Fruit fly (Drosophila melanogaster): ENCODE measurements around the gene CG9706.

dm6 chr3L:16780317-16780716 lies 2.5 kb upstream of the CG9706 start:
- TF ChIP-seq pan (optimal IDR thresholded peaks at IDR 0.05), result no peak
- TF ChIP-seq psq (optimal IDR thresholded peaks at IDR 0.05), result no peak
- TF ChIP-seq CG8478 (optimal IDR thresholded peaks at IDR 0.05), result no peak
- no peak for TF ChIP-seq usp (GFP tag; optimal IDR thresholded peaks at IDR 0.05)
- TF ChIP-seq EcR (GFP tag; optimal IDR thresholded peaks at IDR 0.05), result no peak

All from whole organism.